Worm (Caenorhabditis elegans): ENCODE measurements around the gene lys-6.

lys-6 gene

DNA sequence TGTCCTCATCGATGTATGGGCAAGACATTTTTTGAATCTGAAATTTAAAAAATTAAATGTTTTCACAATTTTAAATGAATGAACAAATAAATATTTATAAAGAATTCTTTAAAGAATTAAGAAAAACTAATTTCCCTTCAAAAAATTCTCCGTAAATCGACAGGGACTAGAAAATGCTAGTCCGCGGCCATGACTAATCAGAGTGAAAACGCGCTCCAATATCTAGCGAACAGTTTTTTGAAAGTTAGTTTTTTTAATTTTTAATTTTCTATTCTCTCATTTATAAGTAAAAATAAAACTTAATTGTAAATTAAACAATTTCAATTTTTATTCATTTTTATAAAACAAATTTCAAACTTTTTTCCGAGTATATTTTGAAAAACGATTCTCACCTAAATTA, 34.9 kb downstream of the lys-6 start (continued):
- TF ChIP-seq hlh-13 (GFP tag; optimal IDR thresholded peaks at IDR 0.05): no peak

DNA sequence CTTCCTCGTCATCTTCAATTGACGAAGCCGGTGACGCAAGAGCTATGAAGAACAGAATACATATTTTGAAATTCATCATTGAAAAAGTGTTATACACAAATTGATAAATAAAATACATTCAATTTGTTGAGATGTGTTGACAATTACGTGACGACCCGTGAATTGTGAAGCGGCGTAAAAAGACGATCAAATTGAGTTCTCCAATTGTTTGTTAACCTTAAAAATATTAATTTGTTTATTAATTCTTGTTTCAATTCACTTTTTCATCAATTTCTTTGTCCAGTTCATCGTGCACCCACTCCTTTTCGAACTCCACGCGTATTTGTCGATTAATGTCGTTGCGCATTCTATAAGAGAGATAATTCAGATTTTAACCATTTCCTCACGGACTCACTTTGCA, 35.6 kb downstream of the lys-6 start, which contains the start of gene spe-36:
Gene spe-36 (minus strand): TSS at position 101 of the 400 bp plus-strand sequence.
- no peak for TF ChIP-seq pat-9 (tag; optimal IDR thresholded peaks at IDR 0.05)
- no peak for TF ChIP-seq ttx-3 (tag; optimal IDR thresholded peaks at IDR 0.05)

DNA sequence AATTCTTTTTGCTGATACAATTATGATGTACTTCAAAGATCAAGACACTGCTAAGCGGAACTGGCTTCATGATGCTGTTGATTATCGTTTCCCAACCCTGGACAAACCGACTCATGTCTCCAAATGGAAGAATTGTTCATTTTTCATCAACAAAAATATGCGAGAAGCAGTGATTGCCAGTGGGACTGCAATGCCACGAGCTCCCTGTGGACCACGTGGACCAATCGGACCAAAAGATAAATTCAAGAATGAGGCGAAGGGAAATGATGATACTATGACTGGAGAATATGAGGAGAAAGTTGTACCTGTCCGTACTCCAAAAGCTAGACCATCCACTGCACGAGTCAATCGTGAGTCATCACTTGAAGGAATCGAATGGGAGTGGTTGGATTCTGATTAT, 41.3 kb downstream of the lys-6 start:
- TF ChIP-seq unc-42 (tag; optimal IDR thresholded peaks at IDR 0.05) (no peak), ceh-22 (tag; optimal IDR thresholded peaks at IDR 0.05) (no peak), fax-1 (tag; optimal IDR thresholded peaks at IDR 0.05) (no peak), pat-9 (tag; optimal IDR thresholded peaks at IDR 0.05) (no peak), ref-2 (tag; optimal IDR thresholded peaks at IDR 0.05) (no peak), pros-1 (tag; optimal IDR thresholded peaks at IDR 0.05) (no peak)

DNA sequence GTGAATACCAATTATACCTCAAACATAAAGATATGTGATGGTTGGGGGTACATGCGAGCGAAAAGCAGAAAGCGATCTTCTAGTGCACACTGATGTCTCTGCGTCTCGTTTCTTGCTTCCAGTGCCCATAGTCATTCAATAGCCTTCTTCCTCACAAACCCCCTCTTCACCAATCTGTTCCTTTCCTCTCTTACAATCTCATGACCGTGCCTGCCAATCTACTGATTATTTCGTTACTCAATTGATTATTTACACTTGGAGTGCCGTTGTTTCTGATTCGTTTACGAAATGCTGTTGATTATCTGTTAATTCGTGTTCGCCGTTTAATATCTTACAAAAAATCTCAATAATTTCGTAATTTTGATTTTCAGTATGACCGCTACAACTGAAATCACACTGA, 42.9 kb downstream of the lys-6 start:
- no peak for TF ChIP-seq K02D7.2 (tag; optimal IDR thresholded peaks at IDR 0.05)
- TF ChIP-seq odd-2 (tag; optimal IDR thresholded peaks at IDR 0.05): no peak
- TF ChIP-seq pha-2 (tag; optimal IDR thresholded peaks at IDR 0.05): no peak
- no peak for TF ChIP-seq tbx-2 (tag; optimal IDR thresholded peaks at IDR 0.05)
- no peak for TF ChIP-seq ceh-30 (tag; optimal IDR thresholded peaks at IDR 0.05)
- no peak for TF ChIP-seq ceh-34 (tag; optimal IDR thresholded peaks at IDR 0.05)

DNA sequence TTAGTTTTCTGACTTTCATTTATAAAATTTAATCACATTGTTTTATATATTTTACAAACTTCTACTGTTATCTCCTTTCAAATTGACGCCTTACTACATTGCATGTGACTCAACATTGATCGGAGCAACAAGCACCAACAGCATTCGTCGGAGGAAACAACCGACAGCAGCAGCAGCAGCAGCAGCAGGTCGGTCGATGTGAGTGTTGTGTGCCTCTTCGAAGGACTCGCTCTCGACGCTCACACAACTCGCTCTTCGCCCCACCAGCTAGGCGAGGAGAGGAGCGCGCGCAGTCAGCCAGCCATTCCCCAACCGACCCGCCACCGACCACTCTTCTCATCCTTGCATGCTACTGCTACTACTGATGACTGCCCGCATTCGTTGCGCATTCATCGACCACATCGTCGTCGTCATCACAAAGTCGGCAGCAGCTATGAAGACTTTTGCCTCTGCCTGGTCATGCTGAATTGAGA, 43.8 kb downstream of the lys-6 start, which contains the start of gene F12F6.1:
Gene F12F6.1 (plus strand): TSS at position 51 of the 473 bp plus-strand sequence.
- no peak for TF ChIP-seq ztf-16 (tag; optimal IDR thresholded peaks at IDR 0.05)
- peak; percentile 31 for TF ChIP-seq T23F11.4 (GFP tag; optimal IDR thresholded peaks at IDR 0.05)
- 0 out of 2 replicates have a peak, but pooled peaks have one; percentile 37 for TF ChIP-seq ceh-45 (GFP tag; IDR thresholded peaks at IDR 0.05)
- TF ChIP-seq ceh-34 (tag; optimal IDR thresholded peaks at IDR 0.05): no peak
- TF ChIP-seq C08G9.2 (tag; optimal IDR thresholded peaks at IDR 0.05): no peak
- TF ChIP-seq sox-2 (GFP tag; IDR thresholded peaks at IDR 0.05): no peak
- peak; percentile 15 for TF ChIP-seq ref-2 (tag; optimal IDR thresholded peaks at IDR 0.05)
- TF ChIP-seq ceh-6 (GFP tag; optimal IDR thresholded peaks at IDR 0.05): peak; percentile 46
- TF ChIP-seq nhr-232 (tag; optimal IDR thresholded peaks at IDR 0.05): peak; percentile 17
- TF ChIP-seq ceh-31 (tag; optimal IDR thresholded peaks at IDR 0.05): peak; percentile 48
- peak; percentile 65 for TF ChIP-seq tbx-2 (tag; optimal IDR thresholded peaks at IDR 0.05)
- TF ChIP-seq madf-2 (tag; optimal IDR thresholded peaks at IDR 0.05): no peak
- peak; percentile 20 for TF ChIP-seq elt-2 (tag; optimal IDR thresholded peaks at IDR 0.05)
- no peak for TF ChIP-seq K02D7.2 (tag; optimal IDR thresholded peaks at IDR 0.05)
- TF ChIP-seq nfya-1 (tag; optimal IDR thresholded peaks at IDR 0.05): peak; percentile 40
- TF ChIP-seq che-1 (tag; optimal IDR thresholded peaks at IDR 0.05): no peak
- no peak for TF ChIP-seq ceh-18 (tag; optimal IDR thresholded peaks at IDR 0.05)

DNA sequence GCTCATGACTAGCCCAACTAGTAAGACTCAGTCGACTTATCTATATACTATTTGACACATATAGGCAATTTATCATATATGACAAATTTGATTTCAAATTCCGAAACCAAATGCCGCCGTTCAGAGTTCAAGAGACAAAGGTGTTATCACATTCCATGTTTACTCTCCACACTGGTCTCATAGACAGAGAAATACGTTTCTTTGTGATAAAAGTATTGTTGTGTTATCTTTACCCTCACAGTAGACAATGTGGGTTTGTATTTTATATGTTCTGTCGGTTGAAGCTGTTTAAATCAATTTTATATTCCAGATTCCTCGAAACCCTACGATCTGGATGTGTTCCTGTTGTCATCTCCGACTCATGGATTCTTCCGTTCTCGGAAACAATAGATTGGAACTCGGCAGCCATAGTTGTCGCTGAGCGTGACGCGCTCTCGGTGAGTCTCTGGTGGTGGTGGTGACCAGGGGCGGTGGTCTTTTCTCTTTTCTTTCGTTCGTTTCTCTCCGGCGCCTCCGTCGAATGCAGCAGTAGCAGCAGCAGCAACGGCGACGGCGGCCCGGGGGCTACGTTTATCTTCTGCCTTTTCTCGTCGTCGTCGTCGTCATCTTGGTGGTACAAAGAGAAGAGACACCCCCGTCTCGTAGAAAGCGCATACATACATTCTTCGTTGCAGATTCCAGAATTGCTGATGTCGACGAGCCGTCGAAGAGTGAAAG, 45.1 kb downstream of the lys-6 start:
- TF ChIP-seq elt-2 (tag; optimal IDR thresholded peaks at IDR 0.05) (peak; percentile 75), ceh-9 (tag; optimal IDR thresholded peaks at IDR 0.05) (no peak), ets-4 (tag; optimal IDR thresholded peaks at IDR 0.05) (no peak), ceh-31 (tag; optimal IDR thresholded peaks at IDR 0.05) (peak; percentile 25), dve-1 (tag; optimal IDR thresholded peaks at IDR 0.05) (no peak), elt-4 (tag; optimal IDR thresholded peaks at IDR 0.05) (no peak)
